Worm (Caenorhabditis elegans) whole organism, L3 larva: ENCODE measurements around the gene col-142.

Experiments used
- ZK546.5 ChIP-seq: sonication (generic microtip); optimal IDR thresholded peaks from 2 replicates; lab custom pipeline; 2017; ENCODE audit warnings: missing biosample characterization, missing genetic modification characterization
- ama-1 ChIP-seq: fragments of 150-350 bp; optimal IDR thresholded peaks from 2 replicates; lab custom pipeline; 2018
- ceh-9 ChIP-seq: sonication (generic microtip); optimal IDR thresholded peaks from 2 replicates; lab custom pipeline; 2018; ENCODE audit warnings: missing biosample characterization, missing genetic modification characterization

DNA sequence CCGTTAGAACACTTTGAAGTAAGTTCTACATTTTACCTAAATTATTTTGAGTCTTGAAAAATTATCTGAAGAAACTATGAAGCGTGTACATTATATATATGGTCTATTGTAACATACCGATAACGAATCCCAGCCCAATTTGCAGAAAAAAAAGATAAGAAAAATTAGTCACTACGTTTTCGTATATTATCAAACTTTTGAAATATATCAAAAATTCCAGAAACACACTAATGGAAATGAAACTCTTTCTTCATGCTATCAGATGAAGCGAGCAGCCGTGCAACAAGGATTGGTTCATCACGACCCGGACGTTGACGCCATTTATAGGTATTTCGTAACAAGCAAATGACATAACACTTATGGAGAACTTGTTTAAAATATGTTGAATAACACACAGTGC is 19.1 kb upstream of the col-142 start:
- TF ChIP-seq ZK546.5 (tag; lab: Kevin White, UChicago) (no peak), ceh-9 (tag; lab: Kevin White, UChicago) (no peak), ama-1 (no peak)
